Fruit fly (Drosophila melanogaster) whole organism: ENCODE measurements around the gene Eip74EF.

Source experiments
- CG8478 ChIP-seq: fragments of >200 bp; optimal IDR thresholded peaks from 2 replicates; lab custom pipeline; 2018; ENCODE audit warnings: inconsistent platforms
- EcR ChIP-seq, 2 experiments: fragments of >200 bp; optimal IDR thresholded peaks; 2 replicates each; lab custom pipeline; 2017; ENCODE audit warnings: missing biosample characterization in 2 of 2, missing genetic modification characterization in 2 of 2, missing genetic modification reagents in 2 of 2
- pan ChIP-seq: fragments of >200 bp; optimal IDR thresholded peaks from 2 replicates; lab custom pipeline; 2017
- psq ChIP-seq: fragments of >200 bp; optimal IDR thresholded peaks from 2 replicates; lab custom pipeline; 2017

DNA sequence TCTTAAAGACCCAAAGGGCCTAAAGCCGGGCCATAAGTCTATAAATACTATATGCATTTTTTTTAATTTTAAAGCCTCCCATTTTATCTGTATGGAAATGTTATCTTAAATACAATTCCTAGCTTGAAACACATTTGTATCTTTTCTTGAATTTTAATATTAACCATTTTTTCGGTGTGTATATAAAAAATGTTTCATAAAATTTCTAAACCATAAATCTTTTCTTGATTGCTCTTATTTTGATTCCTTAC is 28.0 kb downstream of the Eip74EF start:
- no peak for TF ChIP-seq CG8478
- TF ChIP-seq pan: no peak
- TF ChIP-seq EcR (GFP tag; optimal IDR thresholded peaks at IDR 0.05; lab: Kevin White, UChicago): no peak
- no peak for TF ChIP-seq psq
